Worm (Caenorhabditis elegans): Measurements from ENCODE around the gene C55A6.11.

ce11 chrV:11554260-11554659 lies 33.9 kb downstream of the C55A6.11 start, which contains the start of gene duo-1:
- TF ChIP-seq zip-5 (tag; optimal IDR thresholded peaks at IDR 0.05): no peak
- no peak for TF ChIP-seq ama-1 (optimal IDR thresholded peaks at IDR 0.05)
- TF ChIP-seq ceh-30 (tag; optimal IDR thresholded peaks at IDR 0.05): no peak
- no peak for TF ChIP-seq nfya-1 (tag; optimal IDR thresholded peaks at IDR 0.05)
- TF ChIP-seq eyg-1 (tag; optimal IDR thresholded peaks at IDR 0.05): no peak
- TF ChIP-seq ceh-48 (tag; optimal IDR thresholded peaks at IDR 0.05): no peak
- no peak for TF ChIP-seq che-1 (tag; optimal IDR thresholded peaks at IDR 0.05)

All from whole organism, late embryonic.